Worm (Caenorhabditis elegans) whole organism, mixed stage, embryonic: ENCODE data around the gene clec-134.

Source experiments
- M03D4.4 ChIP-seq: sonication (generic microtip); optimal IDR thresholded peaks from 2 replicates; lab custom pipeline; 2017; ENCODE audit warnings: mild to moderate bottlenecking, missing genetic modification characterization, missing compliant biosample characterization
- bed-3 ChIP-seq: fragments of 200-800 bp; sonication (Bioruptor generic); optimal IDR thresholded peaks from 3 replicates; lab custom pipeline; 2018; ENCODE audit warnings: mild to moderate bottlenecking, missing genetic modification characterization, moderate library complexity, missing compliant biosample characterization
- blmp-1 ChIP-seq: fragments of 150-350 bp; optimal IDR thresholded peaks from 2 replicates; lab custom pipeline; 2014; ENCODE audit warnings: missing biosample characterization, missing genetic modification characterization
- ceh-43 ChIP-seq: fragments of 200-800 bp; sonication (Bioruptor generic); optimal IDR thresholded peaks from 2 replicates; lab custom pipeline; 2018; ENCODE audit warnings: mild to moderate bottlenecking, missing genetic modification characterization, moderate library complexity, missing compliant biosample characterization
- ceh-83 ChIP-seq: fragments of 200-800 bp; sonication (Bioruptor generic); optimal IDR thresholded peaks from 2 replicates; lab custom pipeline; 2018; ENCODE audit warnings: mild to moderate bottlenecking, missing genetic modification characterization, missing compliant biosample characterization
- ces-1 ChIP-seq: fragments of 150-350 bp; optimal IDR thresholded peaks from 2 replicates; lab custom pipeline; 2014; ENCODE audit warnings: missing biosample characterization, missing genetic modification reagents, missing genetic modification characterization
- cnd-1 ChIP-seq: fragments of 200-800 bp; sonication (Bioruptor generic); optimal IDR thresholded peaks from 2 replicates; lab custom pipeline; 2018; ENCODE audit warnings: mild to moderate bottlenecking, missing genetic modification characterization, missing compliant biosample characterization
- drap-1 ChIP-seq: fragments of 200-800 bp; sonication (Bioruptor generic); optimal IDR thresholded peaks from 3 replicates; lab custom pipeline; 2018; ENCODE audit warnings: mild to moderate bottlenecking, missing genetic modification characterization, missing compliant biosample characterization
- elt-1 ChIP-seq: sonication (generic microtip); optimal IDR thresholded peaks from 2 replicates; lab custom pipeline; 2017; ENCODE audit warnings: missing genetic modification characterization, mild to moderate bottlenecking, missing compliant biosample characterization, antibody characterized with exemption, moderate library complexity, borderline replicate concordance; ENCODE audit not compliant: insufficient read depth
- elt-3 ChIP-seq: fragments of 150-350 bp; optimal IDR thresholded peaks from 2 replicates; lab custom pipeline; 2014; ENCODE audit warnings: missing biosample characterization, missing genetic modification characterization
- flh-1 ChIP-seq: fragments of 200-800 bp; sonication (Bioruptor generic); optimal IDR thresholded peaks from 2 replicates; lab custom pipeline; 2018; ENCODE audit warnings: mild to moderate bottlenecking, missing genetic modification characterization, moderate library complexity, missing compliant biosample characterization
- ham-2 ChIP-seq: fragments of 200-800 bp; sonication (Bioruptor generic); optimal IDR thresholded peaks from 2 replicates; lab custom pipeline; 2018; ENCODE audit warnings: mild to moderate bottlenecking, missing genetic modification characterization, missing compliant biosample characterization
- hlh-1 ChIP-seq: fragments of 150-350 bp; optimal IDR thresholded peaks from 2 replicates; lab custom pipeline; 2014; ENCODE audit warnings: missing biosample characterization, missing genetic modification reagents, missing genetic modification characterization
- lin-13 ChIP-seq: fragments of 150-350 bp; optimal IDR thresholded peaks from 2 replicates; lab custom pipeline; 2014; ENCODE audit warnings: missing biosample characterization, missing genetic modification characterization
- lin-32 ChIP-seq: fragments of 200-800 bp; sonication (Bioruptor generic); optimal IDR thresholded peaks from 2 replicates; lab custom pipeline; 2018; ENCODE audit warnings: mild to moderate bottlenecking, missing genetic modification characterization, missing compliant biosample characterization
- lsy-2 ChIP-seq: fragments of 150-350 bp; optimal IDR thresholded peaks from 2 replicates; lab custom pipeline; 2014; ENCODE audit warnings: missing biosample characterization, missing genetic modification characterization
- mab-5 ChIP-seq: fragments of 150-350 bp; optimal IDR thresholded peaks from 2 replicates; lab custom pipeline; 2014; ENCODE audit warnings: missing biosample characterization, missing genetic modification characterization
- mep-1 ChIP-seq: fragments of 150-350 bp; optimal IDR thresholded peaks from 2 replicates; lab custom pipeline; 2017; ENCODE audit warnings: missing biosample characterization, missing genetic modification reagents, missing genetic modification characterization, inconsistent platforms
- mls-2 ChIP-seq: sonication (generic microtip); optimal IDR thresholded peaks from 2 replicates; lab custom pipeline; 2016; ENCODE audit warnings: mild to moderate bottlenecking, missing genetic modification characterization, moderate library complexity, missing compliant biosample characterization
- nhr-12 ChIP-seq: fragments of 150-350 bp; optimal IDR thresholded peaks from 2 replicates; lab custom pipeline; 2014; ENCODE audit warnings: missing biosample characterization, missing genetic modification characterization
- nhr-2 ChIP-seq: fragments of 150-350 bp; optimal IDR thresholded peaks from 2 replicates; lab custom pipeline; 2014; ENCODE audit warnings: missing biosample characterization, missing genetic modification characterization
- nhr-237 ChIP-seq: fragments of 150-350 bp; optimal IDR thresholded peaks from 2 replicates; lab custom pipeline; 2014; ENCODE audit warnings: missing biosample characterization, missing genetic modification characterization
- nhr-28 ChIP-seq: fragments of 150-350 bp; optimal IDR thresholded peaks from 2 replicates; lab custom pipeline; 2014; ENCODE audit warnings: missing biosample characterization, missing genetic modification characterization
- sem-2 ChIP-seq: fragments of 200-800 bp; sonication (Bioruptor generic); optimal IDR thresholded peaks from 2 replicates; lab custom pipeline; 2018; ENCODE audit warnings: mild to moderate bottlenecking, missing genetic modification characterization, missing compliant biosample characterization
- snpc-4 ChIP-seq: fragments of 150-350 bp; optimal IDR thresholded peaks from 2 replicates; lab custom pipeline; 2014; ENCODE audit warnings: missing biosample characterization, missing genetic modification characterization
- sptf-1 ChIP-seq: sonication (generic microtip); optimal IDR thresholded peaks from 2 replicates; lab custom pipeline; 2017; ENCODE audit warnings: mild to moderate bottlenecking, missing genetic modification characterization, moderate library complexity, missing compliant biosample characterization
- tbx-8 ChIP-seq: fragments of 200-800 bp; sonication (Bioruptor generic); optimal IDR thresholded peaks from 2 replicates; lab custom pipeline; 2018; ENCODE audit warnings: mild to moderate bottlenecking, missing genetic modification characterization, moderate library complexity, missing compliant biosample characterization
- unc-120 ChIP-seq: sonication (generic microtip); optimal IDR thresholded peaks from 2 replicates; lab custom pipeline; 2017; ENCODE audit warnings: missing genetic modification characterization, missing compliant biosample characterization; ENCODE audit not compliant: poor library complexity, severe bottlenecking
- unc-39 ChIP-seq: fragments of 150-350 bp; optimal IDR thresholded peaks from 2 replicates; lab custom pipeline; 2014; ENCODE audit warnings: missing biosample characterization, missing genetic modification characterization
- unc-62 ChIP-seq: fragments of 150-350 bp; optimal IDR thresholded peaks from 2 replicates; lab custom pipeline; 2014; ENCODE audit warnings: missing biosample characterization, missing genetic modification reagents, missing genetic modification characterization
- zip-8 ChIP-seq: fragments of 150-350 bp; optimal IDR thresholded peaks from 2 replicates; lab custom pipeline; 2014; ENCODE audit warnings: missing biosample characterization, missing genetic modification characterization
- ztf-11 ChIP-seq: fragments of 150-350 bp; optimal IDR thresholded peaks from 2 replicates; lab custom pipeline; 2014; ENCODE audit warnings: missing biosample characterization, missing genetic modification characterization

clec-134 gene

ce11 chrII:3579767-3580166 is at the start of gene clec-134:
Gene clec-134 (plus strand): TSS chrII:3580067.
- no peak for TF ChIP-seq lsy-2 (tag; lab: Kevin White, UChicago)

DNA sequence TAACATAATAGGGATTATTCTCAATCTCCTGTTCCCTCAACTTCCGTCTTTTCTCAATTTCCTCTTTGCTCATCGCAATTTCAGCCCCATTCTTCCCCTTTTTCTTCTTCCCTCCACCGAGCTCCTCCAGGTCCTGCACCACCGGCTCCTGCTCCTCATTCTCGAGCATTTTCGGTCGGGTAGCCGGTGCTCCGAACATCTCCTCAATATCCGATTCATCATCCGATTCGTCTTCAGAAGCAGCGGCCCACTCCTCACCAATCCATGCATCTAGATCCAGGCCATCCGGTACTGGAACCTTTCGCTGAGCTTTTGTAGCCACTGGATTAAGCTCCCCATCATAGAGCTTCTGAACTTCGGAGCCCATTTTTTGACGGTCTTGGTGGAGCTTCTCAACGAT is 39.7 kb upstream of the clec-134 start:
- TF ChIP-seq nhr-12 (tag; lab: Kevin White, UChicago) (no peak), ceh-43 (no peak), mab-5 (tag; lab: Kevin White, UChicago) (no peak), blmp-1 (tag; lab: Kevin White, UChicago) (no peak), mep-1 (tag; lab: Kevin White, UChicago) (no peak), nhr-2 (tag; lab: Kevin White, UChicago) (no peak), drap-1 (no peak)

- TF ChIP-seq nhr-2 (tag; lab: Kevin White, UChicago) (no peak), ham-2 (GFP tag; lab: Kevin White, UChicago) (no peak), ceh-43 (no peak), cnd-1 (tag; lab: Kevin White, UChicago) (no peak), nhr-237 (tag; lab: Kevin White, UChicago) (no peak), ces-1 (no peak), hlh-1 (tag; lab: Kevin White, UChicago) (no peak), ztf-11 (tag; lab: Kevin White, UChicago) (no peak), bed-3 (GFP tag; lab: Kevin White, UChicago) (no peak), mls-2 (tag; lab: Kevin White, UChicago) (no peak), zip-8 (tag; lab: Kevin White, UChicago) (no peak), ceh-83 (no peak), lin-13 (tag; lab: Kevin White, UChicago) (no peak), flh-1 (no peak), unc-62 (GFP tag; lab: Kevin White, UChicago) (no peak), sptf-1 (tag; lab: Kevin White, UChicago) (no peak), M03D4.4 (tag; lab: Kevin White, UChicago) (no peak), tbx-8 (GFP tag; lab: Kevin White, UChicago) (no peak), elt-3 (tag; lab: Kevin White, UChicago) (no peak)
- TF ChIP-seq, all 35 proteins: peak for 0
Measured at ce11 chrII:3546381-3546931, 33.4 kb upstream of the clec-134 start, which contains the start of gene apd-3. Gene apd-3 (minus strand): TSS chrII:3546431.

- TF ChIP-seq snpc-4 (tag; lab: Kevin White, UChicago) (no peak), mep-1 (tag; lab: Kevin White, UChicago) (peak; percentile 34), lin-32 (GFP tag; lab: Kevin White, UChicago) (no peak), ham-2 (GFP tag; lab: Kevin White, UChicago) (peak; percentile 45), drap-1 (peak; percentile 1), blmp-1 (tag; lab: Kevin White, UChicago) (no peak), M03D4.4 (tag; lab: Kevin White, UChicago) (no peak), hlh-1 (tag; lab: Kevin White, UChicago) (peak; percentile 5), ceh-83 (peak; percentile 10), unc-62 (GFP tag; lab: Kevin White, UChicago) (no peak), mab-5 (tag; lab: Kevin White, UChicago) (no peak), ceh-43 (no peak), sem-2 (no peak), sptf-1 (tag; lab: Kevin White, UChicago) (no peak), nhr-28 (tag; lab: Kevin White, UChicago) (no peak), elt-1 (tag; lab: Kevin White, UChicago) (no peak), nhr-237 (tag; lab: Kevin White, UChicago) (no peak), unc-120 (peak; percentile 68), unc-39 (tag; lab: Kevin White, UChicago) (no peak), ces-1 (peak; percentile 66), zip-8 (tag; lab: Kevin White, UChicago) (no peak), flh-1 (no peak), cnd-1 (tag; lab: Kevin White, UChicago) (peak; percentile 42)
- TF ChIP-seq, all 35 proteins: peak for 8
Measured at ce11 chrII:3547282-3547681, 32.6 kb upstream of the clec-134 start.
